Worm (Caenorhabditis elegans) whole organism, L1 larva: ENCODE data around the gene F18A1.1.

Experiments used
- C16A3.4 ChIP-seq: fragments of 150-350 bp; optimal IDR thresholded peaks from 2 replicates; lab custom pipeline; 2014; ENCODE audit warnings: missing biosample characterization, missing genetic modification characterization
- F16B12.6 ChIP-seq: fragments of 150-350 bp; optimal IDR thresholded peaks from 2 replicates; lab custom pipeline; 2014; ENCODE audit warnings: missing biosample characterization, missing genetic modification characterization
- aha-1 ChIP-seq: fragments of 150-350 bp; optimal IDR thresholded peaks from 2 replicates; lab custom pipeline; 2014; ENCODE audit warnings: missing biosample characterization, missing genetic modification characterization
- alr-1 ChIP-seq: fragments of 200-800 bp; sonication (Bioruptor generic); optimal IDR thresholded peaks from 2 replicates; lab custom pipeline; 2018; ENCODE audit warnings: borderline replicate concordance, mild to moderate bottlenecking, missing genetic modification characterization, missing compliant biosample characterization
- blmp-1 ChIP-seq: fragments of 150-350 bp; optimal IDR thresholded peaks from 2 replicates; lab custom pipeline; 2014; ENCODE audit warnings: missing biosample characterization, missing genetic modification characterization
- ceh-8 ChIP-seq: fragments of 200-800 bp; sonication (Bioruptor generic); optimal IDR thresholded peaks from 2 replicates; lab custom pipeline; 2018; ENCODE audit warnings: mild to moderate bottlenecking, missing genetic modification characterization, moderate library complexity, missing compliant biosample characterization
- ceh-82 ChIP-seq, 3 experiments: fragments of 150-350 bp in 1 of 3; sonication (generic microtip) in 2 of 3; optimal IDR thresholded peaks; 2 replicates each; lab custom pipeline; 2014 to 2017; ENCODE audit warnings: missing biosample characterization in 3 of 3, missing genetic modification characterization in 3 of 3
- ceh-90 ChIP-seq: sonication (generic microtip); optimal IDR thresholded peaks from 2 replicates; lab custom pipeline; 2016; ENCODE audit warnings: missing genetic modification characterization, missing compliant biosample characterization
- ces-1 ChIP-seq: fragments of 150-350 bp; optimal IDR thresholded peaks from 2 replicates; lab custom pipeline; 2014; ENCODE audit warnings: missing biosample characterization, missing genetic modification reagents, missing genetic modification characterization
- dpl-1 ChIP-seq, 3 experiments: fragments of 150-350 bp in 2 of 3; sonication (generic microtip) in 1 of 3; optimal IDR thresholded peaks; 2 replicates each; lab custom pipeline; 2014 to 2017; ENCODE audit warnings: missing biosample characterization in 3 of 3, missing genetic modification characterization in 3 of 3, missing genetic modification reagents in 3 of 3
- dsc-1 ChIP-seq: sonication (generic microtip); optimal IDR thresholded peaks from 2 replicates; lab custom pipeline; 2016; ENCODE audit warnings: mild to moderate bottlenecking, missing genetic modification characterization, missing compliant biosample characterization
- egl-13 ChIP-seq: sonication (generic microtip); optimal IDR thresholded peaks from 2 replicates; lab custom pipeline; 2016; ENCODE audit warnings: missing genotype, missing genetic modification reagents, missing genetic modification characterization, missing compliant biosample characterization
- egl-27 ChIP-seq, 2 experiments: fragments of 150-350 bp in 1 of 2; sonication (generic microtip); optimal IDR thresholded peaks; 3 replicates each; lab custom pipeline; 2017 to 2018; ENCODE audit warnings: missing biosample characterization in 2 of 2, missing genetic modification characterization in 2 of 2, missing genetic modification reagents in 2 of 2
- elt-2 ChIP-seq: sonication (generic microtip); optimal IDR thresholded peaks from 2 replicates; lab custom pipeline; 2016; ENCODE audit warnings: missing genetic modification characterization, mild to moderate bottlenecking, inconsistent platforms, missing compliant biosample characterization, missing genetic modification reagents
- elt-3 ChIP-seq, 6 experiments: fragments of 150-350 bp in 1 of 6; sonication (generic microtip); optimal IDR thresholded peaks; 2 replicates each; lab custom pipeline; 2017 to 2018; ENCODE audit warnings: missing biosample characterization in 6 of 6, missing genetic modification characterization in 6 of 6, inconsistent platforms in 1 of 6
- fkh-4 ChIP-seq: sonication (generic microtip); optimal IDR thresholded peaks from 2 replicates; lab custom pipeline; 2016; ENCODE audit warnings: missing compliant biosample characterization, missing genetic modification characterization, borderline replicate concordance
- grh-1 ChIP-seq: fragments of 200-800 bp; sonication (Bioruptor generic); IDR thresholded peaks from 2 replicates; pipeline ENCODE4 v1.3.6; 2022; ENCODE audit warnings: missing genetic modification reagents, missing genetic modification characterization, missing compliant biosample characterization
- hlh-4 ChIP-seq: sonication (generic microtip); optimal IDR thresholded peaks from 2 replicates; lab custom pipeline; 2016; ENCODE audit warnings: mild to moderate bottlenecking, missing genetic modification characterization, missing compliant biosample characterization
- lin-14 ChIP-seq: fragments of 200-800 bp; sonication (Bioruptor generic); optimal IDR thresholded peaks from 2 replicates; lab custom pipeline; 2018; ENCODE audit warnings: mild to moderate bottlenecking, missing genetic modification characterization, moderate library complexity, missing compliant biosample characterization
- lin-15B ChIP-seq: fragments of 150-350 bp; sonication (generic microtip); optimal IDR thresholded peaks from 3 replicates; lab custom pipeline; 2014; ENCODE audit warnings: missing biosample characterization, missing genetic modification characterization
- lin-39 ChIP-seq: fragments of 150-350 bp; optimal IDR thresholded peaks from 2 replicates; lab custom pipeline; 2014; ENCODE audit warnings: missing biosample characterization, missing genetic modification reagents, missing genetic modification characterization
- lsy-2 ChIP-seq, 2 experiments: fragments of 150-350 bp; optimal IDR thresholded peaks; 2 replicates each; lab custom pipeline; 2014; ENCODE audit warnings: missing biosample characterization in 2 of 2, missing genetic modification characterization in 2 of 2
- mdl-1 ChIP-seq, 2 experiments: fragments of 150-350 bp; optimal IDR thresholded peaks; 2 replicates each; lab custom pipeline; 2014 to 2017; ENCODE audit warnings: missing biosample characterization in 2 of 2, missing genetic modification characterization in 2 of 2, inconsistent platforms in 1 of 2
- mep-1 ChIP-seq: fragments of 150-350 bp; optimal IDR thresholded peaks from 2 replicates; lab custom pipeline; 2014; ENCODE audit warnings: missing biosample characterization, missing genetic modification characterization
- nhr-12 ChIP-seq: sonication (generic microtip); optimal IDR thresholded peaks from 2 replicates; lab custom pipeline; 2017; ENCODE audit warnings: missing biosample characterization, missing genetic modification characterization
- nhr-19 ChIP-seq: fragments of 200-800 bp; sonication (Bioruptor generic); conservative IDR thresholded peaks from 2 replicates; pipeline ENCODE4 v1.3.6; 2022; ENCODE audit warnings: missing genetic modification characterization, missing compliant biosample characterization
- nhr-28 ChIP-seq: fragments of 150-350 bp; optimal IDR thresholded peaks from 2 replicates; lab custom pipeline; 2014; ENCODE audit warnings: missing biosample characterization, missing genetic modification characterization
- nhr-47 ChIP-seq: sonication (generic microtip); optimal IDR thresholded peaks from 2 replicates; lab custom pipeline; 2016; ENCODE audit warnings: mild to moderate bottlenecking, missing genetic modification characterization, moderate library complexity, missing compliant biosample characterization
- nhr-76 ChIP-seq: sonication (generic microtip); optimal IDR thresholded peaks from 2 replicates; lab custom pipeline; 2017; ENCODE audit warnings: missing biosample characterization, missing genetic modification characterization
- nhr-77 ChIP-seq: fragments of 150-350 bp; optimal IDR thresholded peaks from 2 replicates; lab custom pipeline; 2014; ENCODE audit warnings: missing biosample characterization, missing genetic modification characterization
- nhr-84 ChIP-seq: sonication (generic microtip); optimal IDR thresholded peaks from 2 replicates; lab custom pipeline; 2017; ENCODE audit warnings: missing biosample characterization, missing genetic modification characterization
- nhr-85 ChIP-seq: sonication (generic microtip); peaks from one replicate; lab custom pipeline; 2016; ENCODE audit warnings: missing genetic modification characterization, inconsistent platforms, missing compliant biosample characterization
- nhr-90 ChIP-seq: sonication (generic microtip); optimal IDR thresholded peaks from 2 replicates; lab custom pipeline; 2016; ENCODE audit warnings: mild to moderate bottlenecking, missing genetic modification characterization, missing compliant biosample characterization; ENCODE audit not compliant: poor library complexity
- pag-3 ChIP-seq: sonication (generic microtip); optimal IDR thresholded peaks from 2 replicates; lab custom pipeline; 2017; ENCODE audit warnings: missing genetic modification characterization, mild to moderate bottlenecking, missing compliant biosample characterization, antibody characterized with exemption, borderline replicate concordance; ENCODE audit not compliant: insufficient read depth
- pax-3 ChIP-seq: fragments of 200-800 bp; sonication (Bioruptor generic); optimal IDR thresholded peaks from 2 replicates; lab custom pipeline; 2018; ENCODE audit warnings: mild to moderate bottlenecking, missing genetic modification characterization, moderate library complexity, missing compliant biosample characterization
- pqm-1 ChIP-seq: sonication (generic microtip); optimal IDR thresholded peaks from 3 replicates; lab custom pipeline; 2017; ENCODE audit warnings: missing biosample characterization, missing genetic modification characterization
- rnt-1 ChIP-seq: sonication (generic microtip); optimal IDR thresholded peaks from 2 replicates; lab custom pipeline; 2016; ENCODE audit warnings: mild to moderate bottlenecking, missing genetic modification characterization, moderate library complexity, missing compliant biosample characterization
- skn-1 ChIP-seq: fragments of 150-350 bp; optimal IDR thresholded peaks from 2 replicates; lab custom pipeline; 2014; ENCODE audit warnings: missing biosample characterization, missing genetic modification characterization
- snpc-4 ChIP-seq: fragments of 150-350 bp; optimal IDR thresholded peaks from 2 replicates; lab custom pipeline; 2014; ENCODE audit warnings: missing biosample characterization, missing genetic modification characterization
- snu-23 ChIP-seq: sonication (generic microtip); optimal IDR thresholded peaks from 2 replicates; lab custom pipeline; 2016; ENCODE audit warnings: missing genetic modification characterization, missing compliant biosample characterization
- sptf-1 ChIP-seq: fragments of 150-350 bp; optimal IDR thresholded peaks from 2 replicates; lab custom pipeline; 2014; ENCODE audit warnings: missing biosample characterization, missing genetic modification characterization
- sup-37 ChIP-seq: fragments of 200-800 bp; sonication (Bioruptor generic); optimal IDR thresholded peaks from 2 replicates; lab custom pipeline; 2018; ENCODE audit warnings: mild to moderate bottlenecking, missing genetic modification characterization, missing compliant biosample characterization
- tbx-2 ChIP-seq: sonication (generic microtip); optimal IDR thresholded peaks from 2 replicates; lab custom pipeline; 2016; ENCODE audit warnings: missing genetic modification characterization, missing compliant biosample characterization
- unc-130 ChIP-seq: fragments of 150-350 bp; optimal IDR thresholded peaks from 2 replicates; lab custom pipeline; 2017; ENCODE audit warnings: missing biosample characterization, missing genetic modification characterization, inconsistent platforms
- unc-86 ChIP-seq: sonication (generic microtip); optimal IDR thresholded peaks from 2 replicates; lab custom pipeline; 2016; ENCODE audit warnings: missing genetic modification characterization, missing compliant biosample characterization
- vab-15 ChIP-seq: sonication (generic microtip); optimal IDR thresholded peaks from 2 replicates; lab custom pipeline; 2017; ENCODE audit warnings: missing genotype, mild to moderate bottlenecking, missing genetic modification characterization, missing compliant biosample characterization
- zip-4 ChIP-seq: fragments of 200-800 bp; sonication (Bioruptor generic); optimal IDR thresholded peaks from 2 replicates; lab custom pipeline; 2018; ENCODE audit warnings: mild to moderate bottlenecking, missing genetic modification characterization, moderate library complexity, missing compliant biosample characterization
- ztf-11 ChIP-seq, 2 experiments: sonication (generic microtip); optimal IDR thresholded peaks; 2 replicates each; lab custom pipeline; 2016 to 2017; ENCODE audit warnings: missing genetic modification characterization in 2 of 2, missing biosample characterization in 1 of 2, missing compliant biosample characterization in 1 of 2
- ztf-4 ChIP-seq: fragments of 150-350 bp; optimal IDR thresholded peaks from 2 replicates; lab custom pipeline; 2014; ENCODE audit warnings: missing biosample characterization, missing genetic modification characterization

The F18A1.1 gene

DNA sequence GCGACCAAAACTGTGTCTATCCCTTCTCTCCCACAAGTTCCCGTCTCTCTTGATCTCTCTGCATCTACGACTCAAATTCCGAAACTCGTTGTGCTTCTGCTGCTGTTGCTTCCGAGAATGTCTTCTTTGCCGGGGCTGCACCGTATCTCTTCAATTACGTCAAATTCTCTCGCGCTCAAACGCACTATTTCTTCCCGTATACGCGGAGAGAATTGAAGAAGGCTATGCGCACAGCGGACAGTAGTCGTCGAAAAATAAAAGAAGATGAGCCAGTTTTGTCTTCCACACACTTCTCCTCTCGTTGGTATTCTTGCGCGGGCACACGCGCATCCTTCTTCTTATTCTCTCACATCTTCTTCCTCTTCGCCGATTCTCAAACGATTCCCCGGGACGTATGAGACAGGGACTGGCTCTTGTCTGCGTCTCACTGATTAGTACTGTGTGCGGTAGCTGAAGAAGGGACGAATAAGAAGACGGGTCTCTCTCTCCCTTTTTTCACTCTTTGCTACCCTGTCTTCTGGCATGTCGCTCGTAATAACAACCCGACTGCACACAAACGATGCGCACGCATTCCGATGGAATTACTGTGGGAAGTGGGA is 8.3 kb upstream of the F18A1.1 start (continued):
- no peak for TF ChIP-seq tbx-2
- TF ChIP-seq fkh-4 (tag; lab: Kevin White, UChicago): no peak
- TF ChIP-seq sup-37: no peak
- no peak for TF ChIP-seq nhr-28 (tag; lab: Kevin White, UChicago)
- no peak for TF ChIP-seq nhr-12 (tag; lab: Kevin White, UChicago)
- no peak for TF ChIP-seq pax-3
- TF ChIP-seq pqm-1 (tag; lab: Kevin White, UChicago): no peak
- no peak for TF ChIP-seq ztf-4
- no peak for TF ChIP-seq ceh-90 (tag; lab: Kevin White, UChicago)
- TF ChIP-seq unc-130 (tag; lab: Kevin White, UChicago): no peak
- TF ChIP-seq mep-1 (tag; lab: Kevin White, UChicago): peak; percentile 73
- TF ChIP-seq alr-1 (tag; lab: Kevin White, UChicago): no peak
- no peak for TF ChIP-seq zip-4 (GFP tag; lab: Kevin White, UChicago)
- TF ChIP-seq ceh-8 (GFP tag; lab: Kevin White, UChicago): no peak
- no peak for TF ChIP-seq nhr-84
- no peak for TF ChIP-seq unc-86 (tag; lab: Kevin White, UChicago)
- TF ChIP-seq grh-1 (GFP tag; lab: Robert Waterston, UW): peak; percentile 18; the same call in 1 of the 2 replicates
- TF ChIP-seq nhr-47 (tag; lab: Kevin White, UChicago): no peak
- no peak for TF ChIP-seq dsc-1 (tag; lab: Kevin White, UChicago)
- TF ChIP-seq lin-15B: no peak
- no peak for TF ChIP-seq mdl-1 (tag; optimal IDR thresholded peaks at IDR 0.05; lab: Kevin White, UChicago)
- no peak for TF ChIP-seq nhr-76
- TF ChIP-seq dpl-1 (GFP tag; optimal IDR thresholded peaks at IDR 0.05; lab: Kevin White, UChicago): no peak
- TF ChIP-seq F16B12.6 (tag; lab: Kevin White, UChicago): no peak
- no peak for TF ChIP-seq ces-1 (GFP tag; lab: Kevin White, UChicago)
- TF ChIP-seq elt-3 (tag; optimal IDR thresholded peaks at IDR 0.05; lab: Kevin White, UChicago): peak in 4 of 6 experiments; percentile 5 to 25 (median 9)
- TF ChIP-seq snpc-4: no peak
- TF ChIP-seq nhr-19 (GFP tag; lab: Robert Waterston, UW): no peak
- TF ChIP-seq ceh-82 (tag; optimal IDR thresholded peaks at IDR 0.05; lab: Kevin White, UChicago): peak in 1 of 3 experiments; percentile 2
- TF ChIP-seq pag-3: no peak
- TF ChIP-seq snu-23 (GFP tag; lab: Kevin White, UChicago): peak; percentile 50
- TF ChIP-seq nhr-85 (tag; lab: Kevin White, UChicago): peak; percentile 31
- TF ChIP-seq elt-2 (tag; lab: Kevin White, UChicago): no peak
- TF ChIP-seq nhr-90 (tag; lab: Kevin White, UChicago): no peak
- TF ChIP-seq C16A3.4 (tag; lab: Kevin White, UChicago): no peak
- TF ChIP-seq nhr-77 (tag; lab: Kevin White, UChicago): no peak

- TF ChIP-seq blmp-1 (tag; lab: Kevin White, UChicago) (peak; percentile 16), sptf-1 (tag; lab: Kevin White, UChicago) (no peak)
Observed at ce11 chrII:7678512-7678911, 6.2 kb upstream of the F18A1.1 start.

ce11 chrII:7679499-7680012 is 5.1 kb upstream of the F18A1.1 start:
- TF ChIP-seq nhr-85 (tag; lab: Kevin White, UChicago) (peak; percentile 77), nhr-77 (tag; lab: Kevin White, UChicago) (no peak), aha-1 (tag; lab: Kevin White, UChicago) (no peak), ztf-11 (tag; optimal IDR thresholded peaks at IDR 0.05; lab: Kevin White, UChicago) (no peak), vab-15 (tag; lab: Kevin White, UChicago) (peak; percentile 69), lin-14 (GFP tag; lab: Kevin White, UChicago) (peak; percentile 57), zip-4 (GFP tag; lab: Kevin White, UChicago) (no peak), nhr-19 (GFP tag; lab: Robert Waterston, UW) (0 out of 2 replicates have a peak, but pooled peaks have one; percentile 7), nhr-90 (tag; lab: Kevin White, UChicago) (no peak), egl-27 (tag; optimal IDR thresholded peaks at IDR 0.05; lab: Kevin White, UChicago) (no peak), dpl-1 (GFP tag; optimal IDR thresholded peaks at IDR 0.05; lab: Kevin White, UChicago) (no peak), hlh-4 (no peak), lsy-2 (tag; optimal IDR thresholded peaks at IDR 0.05; lab: Kevin White, UChicago) (peak in 1 of 2 experiments; percentile 57), skn-1 (tag; lab: Kevin White, UChicago) (no peak), rnt-1 (no peak), lin-39 (tag; lab: Kevin White, UChicago) (no peak), ztf-4 (no peak), egl-13 (no peak)
